Fruit fly (Drosophila melanogaster): Measurements from ENCODE around the gene CG15642.

DNA sequence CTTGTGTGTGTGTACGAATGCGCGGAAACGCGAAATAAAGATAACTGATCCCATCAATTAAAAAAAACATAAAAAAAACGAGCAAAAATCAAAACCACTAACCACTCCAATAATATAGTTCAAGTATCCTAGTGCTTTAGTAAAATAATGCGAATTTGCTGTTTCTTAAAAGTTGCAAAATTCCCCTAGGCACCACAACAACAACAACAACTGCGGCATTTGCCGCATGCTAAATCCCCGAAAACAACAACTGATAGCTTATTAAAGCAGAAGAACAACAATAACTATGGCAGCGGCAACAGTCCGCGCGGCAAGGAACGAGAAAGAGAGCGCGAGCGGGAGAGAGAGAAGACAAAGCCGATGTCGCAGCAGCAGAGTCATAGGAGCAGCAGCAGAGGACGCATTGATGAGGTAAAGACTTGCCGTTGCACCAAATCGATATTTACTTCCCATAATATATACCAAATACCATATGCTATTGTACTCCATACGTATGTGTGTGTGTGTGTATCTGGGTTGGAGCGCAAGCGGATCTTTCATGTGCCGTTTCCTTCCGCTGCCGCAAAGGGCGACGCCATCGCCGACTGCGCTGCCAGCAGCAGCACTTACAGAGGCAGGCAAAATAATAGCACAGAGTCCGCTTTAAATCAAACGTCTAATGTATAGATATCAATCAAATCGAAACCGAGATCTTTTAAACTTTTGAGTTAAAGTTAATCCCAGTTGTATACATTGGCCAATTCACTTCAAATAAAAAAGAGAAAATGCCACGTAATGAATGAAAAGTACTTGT lies 15.6 kb upstream of the CG15642 start:
- TF ChIP-seq Ets98B (GFP tag; IDR thresholded peaks at IDR 0.05) (no peak), CG4496 (GFP tag; IDR thresholded peaks at IDR 0.05) (no peak), CG8159 (tag; optimal IDR thresholded peaks at IDR 0.05) (no peak), CG12605 (GFP tag; IDR thresholded peaks at IDR 0.05) (no peak), CG17806 (tag; optimal IDR thresholded peaks at IDR 0.05) (no peak), D1 (tag; optimal IDR thresholded peaks at IDR 0.05) (no peak), Pif1B (GFP tag; optimal IDR thresholded peaks at IDR 0.05) (no peak), CG10348 (GFP tag; IDR thresholded peaks at IDR 0.05) (no peak), EcR (GFP tag; optimal IDR thresholded peaks at IDR 0.05) (no peak)

Measured in whole organism, pupa.